Fruit fly (Drosophila melanogaster) Kc167 (cell line): ENCODE measurements around the gene CG31115.

Experiments
- h ChIP-seq: fragments of >200 bp; optimal IDR thresholded peaks from 3 replicates; lab custom pipeline; 2018; ENCODE audit warnings: missing external identifiers
- insv ChIP-seq: fragments of >200 bp; optimal IDR thresholded peaks from 3 replicates; lab custom pipeline; 2018; ENCODE audit warnings: missing external identifiers
- psq ChIP-seq: fragments of >200 bp; optimal IDR thresholded peaks from 2 replicates; lab custom pipeline; 2017; ENCODE audit warnings: missing external identifiers

DNA sequence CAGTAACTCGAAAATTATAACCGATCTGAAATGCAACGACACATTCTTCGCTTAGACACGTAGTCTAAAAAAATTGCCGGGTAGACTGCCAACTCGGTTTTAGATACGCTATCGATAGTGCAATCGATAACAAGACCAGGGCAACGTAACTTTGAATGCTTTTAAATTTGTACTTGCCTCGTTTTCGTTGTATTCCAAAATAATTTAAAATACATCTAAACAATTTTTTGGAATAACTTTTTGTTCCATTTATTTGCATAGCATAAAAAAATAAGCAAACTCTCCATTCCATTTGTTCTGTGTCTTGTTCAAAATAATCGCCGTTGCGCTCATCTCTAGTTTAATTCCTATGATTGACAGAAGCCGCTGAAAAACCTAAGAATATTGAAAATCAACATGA, 32.8 kb downstream of the CG31115 start, which contains the start of the genes Stt3B and CG11839:
- no peak for TF ChIP-seq h (lab: Kevin White, UChicago)
- TF ChIP-seq insv = no peak
- no peak for TF ChIP-seq psq (lab: Kevin White, UChicago)
